Fruit fly (Drosophila melanogaster) whole organism, larva: ENCODE data around the gene CG5790.

Experiments
- noc ChIP-seq: fragments of 200-800 bp; sonication (Bioruptor generic); optimal IDR thresholded peaks from 3 replicates; lab custom pipeline; 2019; ENCODE audit warnings: missing biosample characterization, mild to moderate bottlenecking, missing genetic modification characterization, moderate library complexity

Gene CG5790

DNA sequence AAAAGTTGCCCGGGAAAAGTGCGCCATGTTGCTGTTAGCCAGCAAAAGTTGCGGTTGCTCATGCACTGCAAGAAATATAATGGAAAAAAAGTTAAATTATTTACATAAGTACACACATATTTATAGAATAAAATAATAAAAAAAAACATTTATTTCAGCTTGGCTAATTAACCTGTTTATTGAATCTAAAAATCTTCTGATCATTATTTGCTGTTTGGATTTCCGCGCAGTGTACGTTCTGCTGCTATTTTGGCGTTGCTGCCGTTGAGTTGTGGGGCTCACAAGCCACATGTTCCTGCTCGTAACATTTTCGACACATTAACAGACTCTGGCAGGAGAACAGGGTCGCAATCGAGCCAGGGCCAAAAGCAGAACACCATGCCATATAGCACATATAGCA, 15.8 kb downstream of the CG5790 start:
- no peak for TF ChIP-seq noc

dm6 chr2L:18311564-18312279, 17.1 kb downstream of the CG5790 start:
- TF ChIP-seq noc, result no peak

- no peak for TF ChIP-seq noc
Measured at dm6 chr2L:18312309-18312708, 17.7 kb downstream of the CG5790 start.

- TF ChIP-seq noc, result no peak
Measured at dm6 chr2L:18313922-18314712, 19.5 kb downstream of the CG5790 start.

- TF ChIP-seq noc, result no peak
Measured at dm6 chr2L:18315454-18315853, 20.8 kb downstream of the CG5790 start.

- TF ChIP-seq noc, result no peak
Measured at dm6 chr2L:18319577-18320316, 25.1 kb downstream of the CG5790 start, which contains the start of gene Fas3. Fas3 (plus strand) TSS chr2L:18320102.

DNA sequence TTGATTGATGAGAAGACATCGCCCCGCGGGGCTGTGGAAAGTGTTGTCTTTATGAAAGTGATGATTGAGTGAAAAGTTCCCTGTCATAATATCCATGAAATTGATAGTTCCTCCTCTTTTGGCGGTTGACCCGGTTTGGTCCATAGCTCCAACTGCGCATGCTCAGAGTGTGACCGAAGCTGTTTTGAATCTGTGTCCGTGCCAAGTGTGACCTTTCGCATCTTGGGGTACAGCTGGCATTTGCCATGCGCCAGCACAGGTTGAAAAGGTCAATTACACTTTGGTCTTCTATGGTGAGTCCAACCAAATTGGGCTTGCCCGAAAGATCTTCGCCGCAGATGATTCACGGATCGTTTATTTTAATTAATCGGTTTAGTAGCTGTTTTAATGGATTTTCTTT, 26.3 kb downstream of the CG5790 start:
- TF ChIP-seq noc, result no peak

DNA sequence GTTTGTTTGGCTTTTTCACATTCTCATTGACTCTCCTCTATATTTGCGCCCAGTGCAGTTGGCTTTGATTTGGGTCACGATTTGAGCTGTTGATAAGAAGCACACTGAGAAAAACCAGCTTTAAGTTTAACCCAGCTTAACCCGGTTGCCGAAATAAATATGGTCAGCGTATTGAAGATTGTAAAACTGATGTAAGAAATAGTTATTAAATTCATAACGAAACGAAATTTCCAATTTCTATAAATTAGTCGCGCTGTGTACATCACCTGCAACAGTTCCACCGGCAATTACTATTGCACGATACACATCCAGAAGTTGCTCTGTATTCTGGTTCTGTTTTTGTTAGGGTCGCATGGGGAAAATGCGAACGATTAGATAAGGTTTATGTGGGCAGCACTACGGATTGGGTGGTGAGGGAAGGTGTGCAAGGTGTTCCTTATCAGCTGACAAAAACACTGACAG, 30.5 kb downstream of the CG5790 start:
- TF ChIP-seq noc, result peak; percentile 71

dm6 chr2L:18327007-18327406, 32.4 kb downstream of the CG5790 start:
- TF ChIP-seq noc, result no peak

DNA sequence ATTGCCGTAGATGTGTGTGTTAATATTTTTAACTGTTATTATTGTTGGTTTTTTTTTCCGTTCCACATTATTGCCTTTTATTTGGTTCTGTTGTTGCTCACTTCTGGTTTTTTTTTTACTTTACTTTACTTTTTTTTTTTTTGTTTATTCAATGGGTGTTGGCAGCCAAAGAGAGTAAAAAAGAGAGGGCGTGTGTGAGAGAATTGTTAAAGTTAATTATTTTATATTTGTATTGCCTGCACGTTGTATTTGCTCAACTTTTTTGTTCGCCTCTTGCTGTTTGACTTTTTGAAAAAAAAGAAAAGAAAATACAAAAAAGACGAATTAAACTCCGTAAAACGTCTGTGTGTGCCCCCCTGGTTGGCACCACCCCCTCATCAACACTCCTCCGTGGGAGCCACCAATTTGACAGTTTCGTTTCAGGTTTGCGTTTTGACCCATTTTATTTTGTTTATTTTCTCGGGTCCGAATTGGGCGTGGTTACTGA, 33.0 kb downstream of the CG5790 start:
- no peak for TF ChIP-seq noc

- TF ChIP-seq noc, result no peak
Measured at dm6 chr2L:18328737-18329136, 34.1 kb downstream of the CG5790 start.

dm6 chr2L:18331612-18332011, 37.0 kb downstream of the CG5790 start:
- no peak for TF ChIP-seq noc

DNA sequence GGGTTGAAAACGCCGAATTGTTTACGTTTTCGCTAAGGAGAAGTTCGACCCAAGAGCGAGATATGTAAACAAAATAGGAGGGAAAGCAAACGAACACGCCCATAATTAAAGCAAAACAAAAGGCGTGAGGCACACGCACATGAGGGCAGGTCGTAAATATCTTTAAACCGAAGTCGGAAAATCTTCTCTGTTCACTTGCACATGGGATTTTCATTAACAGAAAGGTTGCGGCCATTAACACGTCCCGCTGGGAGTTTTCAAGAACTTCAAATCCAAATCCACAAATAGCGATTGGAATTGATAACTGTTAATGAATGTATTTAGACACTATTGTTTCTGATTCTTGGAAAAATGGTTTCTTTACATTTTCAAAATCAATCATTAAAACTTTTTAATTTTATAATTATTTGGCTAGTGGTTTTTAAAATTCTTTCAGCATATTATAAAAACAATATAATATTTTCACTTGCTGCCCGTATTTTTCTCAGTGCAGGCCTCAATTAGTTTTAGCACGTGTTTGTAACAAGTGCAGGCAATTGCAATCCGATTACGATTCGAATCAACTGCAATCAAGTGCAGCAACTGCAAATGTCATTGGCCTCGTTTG, 39.3 kb downstream of the CG5790 start:
- no peak for TF ChIP-seq noc

DNA sequence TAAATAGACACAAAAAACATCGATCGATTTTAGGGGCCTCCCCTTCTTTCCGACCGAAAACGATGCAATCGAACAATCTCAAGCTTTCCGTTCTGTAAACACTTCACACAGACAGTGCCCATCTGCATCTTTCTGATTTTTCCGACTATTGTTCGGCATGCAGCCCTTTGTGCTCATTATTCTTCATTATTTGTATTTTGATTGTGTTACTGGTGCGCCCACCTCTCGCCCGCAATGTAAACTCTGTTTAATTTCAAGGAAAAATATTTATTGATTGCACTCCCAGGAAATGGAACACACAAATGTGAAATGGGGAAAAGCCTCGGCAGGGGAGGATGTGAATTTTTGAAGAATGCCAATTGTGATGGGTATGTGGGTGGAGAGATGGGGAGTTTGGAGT, 41.0 kb downstream of the CG5790 start:
- no peak for TF ChIP-seq noc

dm6 chr2L:18336531-18336930, 41.9 kb downstream of the CG5790 start:
- no peak for TF ChIP-seq noc

DNA sequence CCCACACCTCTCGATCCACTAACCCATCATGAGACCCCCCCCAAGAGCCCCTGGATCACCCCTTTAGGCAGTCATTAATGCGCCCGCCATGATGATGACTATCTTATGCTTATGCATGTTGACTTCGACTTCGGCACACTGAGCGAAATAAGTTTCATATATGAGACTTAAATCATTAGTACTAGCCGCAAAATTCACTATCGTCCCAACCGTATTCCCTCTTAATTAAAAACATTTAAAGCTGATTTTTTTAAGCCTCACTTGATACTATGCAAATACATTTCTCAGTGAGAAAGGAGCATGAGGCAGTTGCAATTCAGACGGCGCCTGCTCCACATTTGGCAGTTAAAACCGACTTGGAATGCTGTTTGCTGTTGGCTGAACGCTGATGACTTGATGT, 46.3 kb downstream of the CG5790 start:
- TF ChIP-seq noc, result no peak

DNA sequence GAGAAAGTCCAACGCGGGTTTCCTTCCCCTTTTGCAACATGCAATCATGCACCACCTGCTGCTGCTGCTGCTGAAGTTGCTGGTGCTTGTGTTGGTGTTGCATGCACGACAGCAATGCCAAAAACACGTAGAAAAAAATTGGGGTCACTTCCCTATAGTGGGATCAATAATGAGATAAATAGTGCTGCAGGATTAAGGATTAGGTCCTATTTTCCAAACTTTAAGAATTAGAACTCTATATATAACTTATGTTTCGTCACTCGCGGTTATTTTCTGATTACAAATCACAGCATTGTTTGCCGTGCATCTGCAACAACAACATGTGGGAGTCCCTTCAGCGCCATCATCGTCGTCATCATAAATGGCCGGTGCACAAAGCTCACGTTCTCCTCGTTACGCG, 49.7 kb downstream of the CG5790 start:
- TF ChIP-seq noc, result no peak
